Worm (Caenorhabditis elegans): Measurements from ENCODE around the gene C53A5.16.

The C53A5.16 gene

DNA sequence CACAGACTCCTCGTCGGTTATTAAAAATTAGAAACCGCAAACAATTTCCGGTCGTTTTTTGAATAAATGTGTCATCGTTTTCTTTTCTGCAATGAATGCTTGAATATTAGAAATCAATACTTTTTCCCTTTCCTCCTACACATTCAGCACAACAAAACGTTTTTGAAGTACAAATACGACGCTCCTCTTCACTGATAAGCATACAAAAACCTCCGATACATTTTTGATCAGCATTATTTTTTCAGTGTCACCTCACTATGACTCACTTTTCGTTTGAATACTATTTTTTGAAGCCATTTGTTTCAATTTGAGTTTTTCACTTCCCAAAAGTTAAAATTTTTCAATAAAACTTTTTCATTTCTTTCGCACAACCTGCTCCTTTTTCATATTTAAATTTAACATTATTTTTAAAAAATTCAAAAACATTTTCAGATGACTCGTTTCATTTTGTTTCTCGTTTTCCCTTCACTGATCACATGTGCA, 39.6 kb downstream of the C53A5.16 start, which contains the start of gene R02D5.3:
R02D5.3 (plus strand) TSS at position 433 of the 483 bp plus-strand sequence.
- TF ChIP-seq nhr-80 (tag; optimal IDR thresholded peaks at IDR 0.05) (peak; percentile 58), tlf-1 (GFP tag; optimal IDR thresholded peaks at IDR 0.05) (no peak)

DNA sequence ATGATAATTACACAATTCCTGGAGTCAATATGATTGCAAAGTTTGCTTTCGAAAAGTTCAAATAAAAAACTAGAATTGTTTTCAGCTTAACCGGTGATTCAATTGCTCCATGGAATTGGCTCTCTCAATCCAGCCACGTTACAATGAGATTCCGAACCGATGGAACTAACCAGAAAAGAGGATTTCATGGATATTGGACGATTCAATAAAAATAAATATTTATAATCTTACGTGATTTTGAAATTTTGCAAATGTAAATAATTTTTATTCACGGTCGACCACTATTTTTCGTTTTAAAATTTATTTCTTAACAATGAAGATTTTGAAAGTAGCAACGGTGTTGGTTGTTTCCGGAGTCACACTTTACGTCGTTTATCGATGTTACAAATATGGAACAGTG, 40.4 kb downstream of the C53A5.16 start, which contains the start of gene R02D5.10:
R02D5.10 (plus strand) TSS at position 301 of the 400 bp plus-strand sequence.
- TF ChIP-seq zfh-2 (GFP tag; conservative IDR thresholded peaks at IDR 0.05) (no peak), ceh-79 (tag; optimal IDR thresholded peaks at IDR 0.05) (no peak), K12H6.12 (tag; optimal IDR thresholded peaks at IDR 0.05) (no peak), aptf-3 (GFP tag; IDR thresholded peaks at IDR 0.05) (no peak), F57C9.4 (tag; optimal IDR thresholded peaks at IDR 0.05) (no peak), K11D2.4 (GFP tag; IDR thresholded peaks at IDR 0.05) (no peak), lin-26 (GFP tag; IDR thresholded peaks at IDR 0.05) (no peak), dpff-1 (tag; optimal IDR thresholded peaks at IDR 0.05) (no peak), rcor-1 (GFP tag; IDR thresholded peaks at IDR 0.05) (no peak), madf-10 (tag; optimal IDR thresholded peaks at IDR 0.05) (no peak), F37B4.10 (GFP tag; IDR thresholded peaks at IDR 0.05) (no peak), nfyb-1 (GFP tag; IDR thresholded peaks at IDR 0.05) (no peak), Y95B8A.8 (GFP tag; IDR thresholded peaks at IDR 0.05) (no peak), B0261.1 (tag; optimal IDR thresholded peaks at IDR 0.05) (no peak), ceh-100 (GFP tag; IDR thresholded peaks at IDR 0.05) (no peak), nfya-2 (GFP tag; IDR thresholded peaks at IDR 0.05) (no peak), lir-1 (GFP tag; conservative IDR thresholded peaks at IDR 0.05) (no peak), tbx-9 (tag; optimal IDR thresholded peaks at IDR 0.05; ENCODE audit: borderline replicate concordance) (no peak), akir-1 (GFP tag; optimal IDR thresholded peaks at IDR 0.05) (no peak), Y53G8AR.9 (GFP tag; conservative IDR thresholded peaks at IDR 0.05) (no peak)

DNA sequence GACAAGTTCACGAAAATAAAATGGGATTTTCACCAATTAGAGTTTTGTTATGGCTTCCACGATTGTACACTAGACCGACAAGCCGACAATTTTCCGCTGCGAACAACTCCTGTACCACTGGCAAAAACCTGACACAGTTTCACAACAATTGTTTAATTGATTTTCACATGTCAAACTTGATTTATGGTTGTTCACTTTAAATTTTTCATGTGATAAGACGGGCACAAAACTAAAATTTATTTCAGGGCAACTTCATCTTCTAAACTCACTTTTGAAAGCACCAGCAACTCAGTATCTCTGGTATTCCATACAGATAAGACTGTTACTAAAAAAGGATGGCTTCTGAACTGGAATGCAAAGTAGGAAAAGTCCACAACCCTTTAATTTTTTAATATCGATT, 41.0 kb downstream of the C53A5.16 start, which contains the start of gene R02D5.7:
R02D5.7 (minus strand) TSS at position 101 of the 400 bp plus-strand sequence.
- TF ChIP-seq nfya-2 (GFP tag; IDR thresholded peaks at IDR 0.05) (no peak), ceh-40 (GFP tag; IDR thresholded peaks at IDR 0.05) (no peak), madf-3 (GFP tag; IDR thresholded peaks at IDR 0.05) (no peak), nfyb-1 (GFP tag; IDR thresholded peaks at IDR 0.05) (no peak), B0261.1 (tag; optimal IDR thresholded peaks at IDR 0.05) (no peak), nhr-90 (tag; optimal IDR thresholded peaks at IDR 0.05) (no peak), tbp1 (GFP tag; optimal IDR thresholded peaks at IDR 0.05) (no peak), nhr-80 (tag; optimal IDR thresholded peaks at IDR 0.05) (peak; percentile 20), attf-5 (GFP tag; optimal IDR thresholded peaks at IDR 0.05) (no peak)

- TF ChIP-seq egrh-3 (GFP tag; IDR thresholded peaks at IDR 0.05) (peak; percentile 51; the same call in 1 of the 2 replicates), snpc-4 (GFP tag; optimal IDR thresholded peaks at IDR 0.05) (no peak), snpc-4 (tag; optimal IDR thresholded peaks at IDR 0.05) (no peak)
Measured at ce11 chrV:14480533-14480932, 41.9 kb downstream of the C53A5.16 start.

- no peak for TF ChIP-seq rcor-1 (GFP tag; IDR thresholded peaks at IDR 0.05)
- no peak for TF ChIP-seq lin-54 (GFP tag; optimal IDR thresholded peaks at IDR 0.05)
- no peak for TF ChIP-seq snpc-1.3 (tag; optimal IDR thresholded peaks at IDR 0.05; ENCODE audit: insufficient read depth)
- TF ChIP-seq dpl-1 (GFP tag; optimal IDR thresholded peaks at IDR 0.05), result no peak
- no peak for TF ChIP-seq F22D6.2 (tag; optimal IDR thresholded peaks at IDR 0.05)
- TF ChIP-seq lin-26 (GFP tag; IDR thresholded peaks at IDR 0.05), result no peak
- no peak for TF ChIP-seq cebp-1 (GFP tag; IDR thresholded peaks at IDR 0.05)
- TF ChIP-seq cebp-1 (tag; optimal IDR thresholded peaks at IDR 0.05), result no peak
- no peak for TF ChIP-seq ekl-4 (GFP tag; IDR thresholded peaks at IDR 0.05)
- no peak for TF ChIP-seq ceh-79 (tag; optimal IDR thresholded peaks at IDR 0.05)
- no peak for TF ChIP-seq ceh-91 (GFP tag; IDR thresholded peaks at IDR 0.05)
- no peak for TF ChIP-seq madf-8 (GFP tag; conservative IDR thresholded peaks at IDR 0.05)
- TF ChIP-seq somi-1 (GFP tag; optimal IDR thresholded peaks at IDR 0.05), result no peak
- no peak for TF ChIP-seq zim-3 (tag; optimal IDR thresholded peaks at IDR 0.05)
- TF ChIP-seq let-526 (GFP tag; IDR thresholded peaks at IDR 0.05), result no peak
- TF ChIP-seq F52B5.7 (tag; optimal IDR thresholded peaks at IDR 0.05), result no peak
- no peak for TF ChIP-seq mes-4 (tag; optimal IDR thresholded peaks at IDR 0.05)
Measured at ce11 chrV:14478979-14479378, 43.4 kb downstream of the C53A5.16 start, which contains the start of gene clec-55. TSS of gene clec-55 (plus strand) at chrV:14479279.
